Worm (Caenorhabditis elegans) whole organism, L1 larva: ENCODE data around the gene twk-16.
A peak's percentile ranks its signal among the peaks of the same experiment; 100 is the strongest.

Experiments used
- C04F5.9 ChIP-seq: sonication (generic microtip); optimal IDR thresholded peaks from 2 replicates; lab custom pipeline; 2016; ENCODE audit warnings: missing genetic modification characterization, missing compliant biosample characterization
- Y116A8C.19 ChIP-seq: sonication (generic microtip); optimal IDR thresholded peaks from 2 replicates; lab custom pipeline; 2016; ENCODE audit warnings: missing compliant biosample characterization, missing genetic modification characterization, borderline replicate concordance
- aha-1 ChIP-seq: fragments of 150-350 bp; optimal IDR thresholded peaks from 2 replicates; lab custom pipeline; 2014; ENCODE audit warnings: missing biosample characterization, missing genetic modification characterization
- alr-1 ChIP-seq: fragments of 200-800 bp; sonication (Bioruptor generic); optimal IDR thresholded peaks from 2 replicates; lab custom pipeline; 2018; ENCODE audit warnings: borderline replicate concordance, mild to moderate bottlenecking, missing genetic modification characterization, missing compliant biosample characterization
- aly-2 ChIP-seq: fragments of 150-350 bp; optimal IDR thresholded peaks from 2 replicates; lab custom pipeline; 2014; ENCODE audit warnings: missing biosample characterization, missing genetic modification characterization
- ama-1 ChIP-seq: fragments of 150-350 bp; optimal IDR thresholded peaks from 2 replicates; lab custom pipeline; 2014
- blmp-1 ChIP-seq: fragments of 150-350 bp; optimal IDR thresholded peaks from 2 replicates; lab custom pipeline; 2014; ENCODE audit warnings: missing biosample characterization, missing genetic modification characterization
- ceh-8 ChIP-seq: fragments of 200-800 bp; sonication (Bioruptor generic); optimal IDR thresholded peaks from 2 replicates; lab custom pipeline; 2018; ENCODE audit warnings: mild to moderate bottlenecking, missing genetic modification characterization, moderate library complexity, missing compliant biosample characterization
- ceh-88 ChIP-seq: fragments of 200-800 bp; sonication (Bioruptor generic); IDR thresholded peaks from 2 replicates; pipeline ENCODE4 v1.3.6; 2022; ENCODE audit warnings: missing genetic modification characterization, missing compliant biosample characterization
- ceh-90 ChIP-seq: sonication (generic microtip); optimal IDR thresholded peaks from 2 replicates; lab custom pipeline; 2016; ENCODE audit warnings: missing genetic modification characterization, missing compliant biosample characterization
- dpl-1 ChIP-seq, 3 experiments: fragments of 150-350 bp in 2 of 3; sonication (generic microtip) in 1 of 3; optimal IDR thresholded peaks; 2 replicates each; lab custom pipeline; 2014 to 2017; ENCODE audit warnings: missing biosample characterization in 3 of 3, missing genetic modification characterization in 3 of 3, missing genetic modification reagents in 3 of 3
- dsc-1 ChIP-seq: sonication (generic microtip); optimal IDR thresholded peaks from 2 replicates; lab custom pipeline; 2016; ENCODE audit warnings: mild to moderate bottlenecking, missing genetic modification characterization, missing compliant biosample characterization
- efl-1 ChIP-seq, 4 experiments: fragments of 150-350 bp; optimal IDR thresholded peaks in 3 of 4; peaks in 1 of 4; 1 replicate in 1 of 4; 2 replicates in 3 of 4; lab custom pipeline; 2014; ENCODE audit warnings: missing biosample characterization in 2 of 4, missing genetic modification characterization in 2 of 4, missing genetic modification reagents in 2 of 4
- efl-3 ChIP-seq: fragments of 200-800 bp; sonication (Bioruptor generic); optimal IDR thresholded peaks from 2 replicates; lab custom pipeline; 2018; ENCODE audit warnings: mild to moderate bottlenecking, missing genetic modification characterization, missing compliant biosample characterization
- egl-13 ChIP-seq: sonication (generic microtip); optimal IDR thresholded peaks from 2 replicates; lab custom pipeline; 2016; ENCODE audit warnings: missing genotype, missing genetic modification reagents, missing genetic modification characterization, missing compliant biosample characterization
- egl-27 ChIP-seq, 2 experiments: fragments of 150-350 bp in 1 of 2; sonication (generic microtip); optimal IDR thresholded peaks; 3 replicates each; lab custom pipeline; 2017 to 2018; ENCODE audit warnings: missing biosample characterization in 2 of 2, missing genetic modification characterization in 2 of 2, missing genetic modification reagents in 2 of 2
- elt-2 ChIP-seq: sonication (generic microtip); optimal IDR thresholded peaks from 2 replicates; lab custom pipeline; 2016; ENCODE audit warnings: missing genetic modification characterization, mild to moderate bottlenecking, inconsistent platforms, missing compliant biosample characterization, missing genetic modification reagents
- ets-5 ChIP-seq: fragments of 200-800 bp; sonication (Bioruptor generic); IDR thresholded peaks from 2 replicates; pipeline ENCODE4 v1.3.6; 2022; ENCODE audit warnings: missing genetic modification characterization, missing compliant biosample characterization
- fkh-8 ChIP-seq: sonication (generic microtip); optimal IDR thresholded peaks from 2 replicates; lab custom pipeline; 2016; ENCODE audit warnings: mild to moderate bottlenecking, missing genetic modification characterization, missing compliant biosample characterization
- grh-1 ChIP-seq: fragments of 200-800 bp; sonication (Bioruptor generic); IDR thresholded peaks from 2 replicates; pipeline ENCODE4 v1.3.6; 2022; ENCODE audit warnings: missing genetic modification reagents, missing genetic modification characterization, missing compliant biosample characterization
- hlh-17 ChIP-seq: fragments of 200-800 bp; sonication (Bioruptor generic); optimal IDR thresholded peaks from 2 replicates; lab custom pipeline; 2018; ENCODE audit warnings: missing genetic modification characterization, mild to moderate bottlenecking, missing compliant biosample characterization, moderate library complexity, borderline replicate concordance
- irx-1 ChIP-seq: sonication (generic microtip); optimal IDR thresholded peaks from 2 replicates; lab custom pipeline; 2016; ENCODE audit warnings: missing genetic modification characterization, missing compliant biosample characterization
- isw-1 ChIP-seq: fragments of 200-800 bp; sonication (Bioruptor generic); IDR thresholded peaks from 2 replicates; pipeline ENCODE4 v1.3.6; 2022; ENCODE audit warnings: missing genetic modification characterization, missing compliant biosample characterization
- lin-13 ChIP-seq: fragments of 150-350 bp; optimal IDR thresholded peaks from 2 replicates; lab custom pipeline; 2014; ENCODE audit warnings: missing biosample characterization, missing genetic modification reagents, missing genetic modification characterization
- lin-15B ChIP-seq: fragments of 150-350 bp; sonication (generic microtip); optimal IDR thresholded peaks from 3 replicates; lab custom pipeline; 2014; ENCODE audit warnings: missing biosample characterization, missing genetic modification characterization
- lin-35 ChIP-seq, 2 experiments: fragments of 150-350 bp; optimal IDR thresholded peaks; 2 replicates each; lab custom pipeline; 2014; ENCODE audit warnings: missing biosample characterization in 2 of 2, missing genetic modification characterization in 2 of 2, missing genetic modification reagents in 2 of 2
- lin-39 ChIP-seq: fragments of 150-350 bp; optimal IDR thresholded peaks from 2 replicates; lab custom pipeline; 2014; ENCODE audit warnings: missing biosample characterization, missing genetic modification reagents, missing genetic modification characterization
- lir-3 ChIP-seq: sonication (generic microtip); optimal IDR thresholded peaks from 2 replicates; lab custom pipeline; 2016; ENCODE audit warnings: mild to moderate bottlenecking, missing genetic modification characterization, moderate library complexity, missing compliant biosample characterization; ENCODE audit not compliant: poor library complexity
- mab-9 ChIP-seq: fragments of 200-800 bp; sonication (Bioruptor generic); IDR thresholded peaks from 2 replicates; pipeline ENCODE4 v1.3.6; 2022; ENCODE audit warnings: missing genetic modification reagents, missing genetic modification characterization, missing compliant biosample characterization
- mep-1 ChIP-seq: fragments of 150-350 bp; optimal IDR thresholded peaks from 2 replicates; lab custom pipeline; 2014; ENCODE audit warnings: missing biosample characterization, missing genetic modification characterization
- nhr-11 ChIP-seq: fragments of 150-350 bp; optimal IDR thresholded peaks from 2 replicates; lab custom pipeline; 2014; ENCODE audit warnings: missing biosample characterization, missing genetic modification characterization
- nhr-20 ChIP-seq: sonication (generic microtip); optimal IDR thresholded peaks from 2 replicates; lab custom pipeline; 2016; ENCODE audit warnings: mild to moderate bottlenecking, missing genetic modification characterization, missing compliant biosample characterization
- nhr-237 ChIP-seq: fragments of 150-350 bp; optimal IDR thresholded peaks from 2 replicates; lab custom pipeline; 2014; ENCODE audit warnings: missing biosample characterization, missing genetic modification characterization
- nhr-28 ChIP-seq: fragments of 150-350 bp; optimal IDR thresholded peaks from 2 replicates; lab custom pipeline; 2014; ENCODE audit warnings: missing biosample characterization, missing genetic modification characterization
- nhr-71 ChIP-seq: sonication (generic microtip); optimal IDR thresholded peaks from 2 replicates; lab custom pipeline; 2016; ENCODE audit warnings: mild to moderate bottlenecking, missing genetic modification characterization, moderate library complexity, missing compliant biosample characterization
- nhr-76 ChIP-seq: sonication (generic microtip); optimal IDR thresholded peaks from 2 replicates; lab custom pipeline; 2017; ENCODE audit warnings: missing biosample characterization, missing genetic modification characterization
- nhr-77 ChIP-seq: fragments of 150-350 bp; optimal IDR thresholded peaks from 2 replicates; lab custom pipeline; 2014; ENCODE audit warnings: missing biosample characterization, missing genetic modification characterization
- nhr-90 ChIP-seq: sonication (generic microtip); optimal IDR thresholded peaks from 2 replicates; lab custom pipeline; 2016; ENCODE audit warnings: mild to moderate bottlenecking, missing genetic modification characterization, missing compliant biosample characterization; ENCODE audit not compliant: poor library complexity
- pqm-1 ChIP-seq: sonication (generic microtip); optimal IDR thresholded peaks from 3 replicates; lab custom pipeline; 2017; ENCODE audit warnings: missing biosample characterization, missing genetic modification characterization
- skn-1 ChIP-seq: fragments of 150-350 bp; optimal IDR thresholded peaks from 2 replicates; lab custom pipeline; 2014; ENCODE audit warnings: missing biosample characterization, missing genetic modification characterization
- snpc-4 ChIP-seq: fragments of 150-350 bp; optimal IDR thresholded peaks from 2 replicates; lab custom pipeline; 2014; ENCODE audit warnings: missing biosample characterization, missing genetic modification characterization
- sox-4 ChIP-seq: sonication (generic microtip); optimal IDR thresholded peaks from 2 replicates; lab custom pipeline; 2016; ENCODE audit warnings: missing genetic modification characterization, missing compliant biosample characterization
- sptf-1 ChIP-seq: fragments of 150-350 bp; optimal IDR thresholded peaks from 2 replicates; lab custom pipeline; 2014; ENCODE audit warnings: missing biosample characterization, missing genetic modification characterization
- sup-37 ChIP-seq: fragments of 200-800 bp; sonication (Bioruptor generic); optimal IDR thresholded peaks from 2 replicates; lab custom pipeline; 2018; ENCODE audit warnings: mild to moderate bottlenecking, missing genetic modification characterization, missing compliant biosample characterization
- unc-30 ChIP-seq: sonication (generic microtip); optimal IDR thresholded peaks from 2 replicates; lab custom pipeline; 2017; ENCODE audit warnings: missing biosample characterization, missing genetic modification characterization
- unc-62 ChIP-seq: fragments of 150-350 bp; optimal IDR thresholded peaks from 2 replicates; lab custom pipeline; 2014; ENCODE audit warnings: missing biosample characterization, missing genetic modification reagents, missing genetic modification characterization
- unc-98 ChIP-seq: fragments of 200-800 bp; sonication (Bioruptor generic); IDR thresholded peaks from 2 replicates; pipeline ENCODE4 v1.3.6; 2022; ENCODE audit warnings: missing genetic modification characterization, missing compliant biosample characterization
- vab-15 ChIP-seq: sonication (generic microtip); optimal IDR thresholded peaks from 2 replicates; lab custom pipeline; 2017; ENCODE audit warnings: missing genotype, mild to moderate bottlenecking, missing genetic modification characterization, missing compliant biosample characterization
- xbp-1 ChIP-seq: sonication (generic microtip); optimal IDR thresholded peaks from 2 replicates; lab custom pipeline; 2016; ENCODE audit warnings: missing genetic modification characterization, missing compliant biosample characterization
- zip-4 ChIP-seq: fragments of 200-800 bp; sonication (Bioruptor generic); optimal IDR thresholded peaks from 2 replicates; lab custom pipeline; 2018; ENCODE audit warnings: mild to moderate bottlenecking, missing genetic modification characterization, moderate library complexity, missing compliant biosample characterization
- ztf-4 ChIP-seq: fragments of 150-350 bp; optimal IDR thresholded peaks from 2 replicates; lab custom pipeline; 2014; ENCODE audit warnings: missing biosample characterization, missing genetic modification characterization

twk-16 gene

ce11 chrX:3116033-3116876, 35.3 kb downstream of the twk-16 start, which contains the start of gene mai-1 (continued):
- TF ChIP-seq xbp-1 (tag; lab: Kevin White, UChicago) (peak; percentile 42), nhr-71 (tag; lab: Kevin White, UChicago) (peak; percentile 70), dsc-1 (tag; lab: Kevin White, UChicago) (no peak), lin-35 (GFP tag; optimal IDR thresholded peaks at IDR 0.05; lab: Kevin White, UChicago) (peak; percentile 22 to 32), lin-13 (GFP tag; lab: Kevin White, UChicago) (no peak), snpc-4 (tag; lab: Kevin White, UChicago) (no peak), hlh-17 (no peak), ztf-4 (tag; lab: Kevin White, UChicago) (peak; percentile 50), lir-3 (tag; lab: Kevin White, UChicago) (peak; percentile 24), ceh-90 (tag; lab: Kevin White, UChicago) (no peak), fkh-8 (peak; percentile 35), unc-62 (no peak), nhr-28 (tag; lab: Kevin White, UChicago) (no peak), efl-3 (GFP tag; lab: Kevin White, UChicago) (no peak), egl-27 (tag; optimal IDR thresholded peaks at IDR 0.05; lab: Kevin White, UChicago) (no peak), isw-1 (no peak), irx-1 (tag; lab: Kevin White, UChicago) (no peak), C04F5.9 (no peak), sox-4 (tag; lab: Kevin White, UChicago) (no peak), nhr-237 (no peak), ets-5 (GFP tag; lab: Robert Waterston, UW) (no peak), nhr-77 (tag; lab: Kevin White, UChicago) (no peak), sptf-1 (tag; lab: Kevin White, UChicago) (no peak), nhr-76 (tag; lab: Kevin White, UChicago) (no peak), lin-15B (tag; lab: Kevin White, UChicago) (no peak), zip-4 (GFP tag; lab: Kevin White, UChicago) (no peak), lin-39 (tag; lab: Kevin White, UChicago) (no peak), unc-30 (tag; lab: Kevin White, UChicago) (no peak), skn-1 (tag; lab: Kevin White, UChicago) (no peak), aha-1 (tag; lab: Kevin White, UChicago) (peak; percentile 95), sup-37 (GFP tag; lab: Kevin White, UChicago) (no peak), alr-1 (tag; lab: Kevin White, UChicago) (no peak), efl-1 (optimal IDR thresholded peaks at IDR 0.05; lab: Kevin White, UChicago) (no peak), efl-1 (GFP tag; optimal IDR thresholded peaks at IDR 0.05 in 1 of 2; lab: Kevin White, UChicago) (no peak), egl-13 (tag; lab: Kevin White, UChicago) (peak; percentile 36), grh-1 (no peak), dpl-1 (GFP tag; optimal IDR thresholded peaks at IDR 0.05; lab: Kevin White, UChicago) (no peak), mep-1 (tag; lab: Kevin White, UChicago) (peak; percentile 30), aly-2 (no peak), nhr-20 (tag; lab: Kevin White, UChicago) (peak; percentile 21), pqm-1 (no peak), nhr-11 (tag; lab: Kevin White, UChicago) (no peak), vab-15 (tag; lab: Kevin White, UChicago) (no peak), nhr-90 (peak; percentile 15), mab-9 (GFP tag; lab: Robert Waterston, UW) (peak; percentile 57; the same call in 1 of the 2 replicates), ama-1 (lab: Kevin White, UChicago) (no peak), ceh-88 (peak; percentile 42; the same call in 1 of the 2 replicates), elt-2 (tag; lab: Kevin White, UChicago) (no peak), ceh-8 (no peak), unc-98 (GFP tag; lab: Robert Waterston, UW) (no peak), blmp-1 (tag; lab: Kevin White, UChicago) (no peak), Y116A8C.19 (tag; lab: Kevin White, UChicago) (no peak)
